Worm (Caenorhabditis elegans) whole organism, young adult: ENCODE data around the gene H04J21.1.

Experiments used
- B0035.1 ChIP-seq: sonication (generic microtip); optimal IDR thresholded peaks from 2 replicates; lab custom pipeline; 2016; ENCODE audit warnings: missing genetic modification characterization, mild to moderate bottlenecking, missing compliant biosample characterization, missing genotype, missing genetic modification reagents
- B0336.3 ChIP-seq: fragments of 200-800 bp; sonication (Bioruptor generic); IDR thresholded peaks from 2 replicates; pipeline ENCODE4 v1.3.6; 2022; ENCODE audit warnings: missing genetic modification characterization, missing compliant biosample characterization
- C17E4.6 ChIP-seq: fragments of 200-800 bp; sonication (Bioruptor generic); IDR thresholded peaks from 2 replicates; pipeline ENCODE4 v1.3.6; 2022; ENCODE audit warnings: missing genetic modification reagents, missing genetic modification characterization, missing compliant biosample characterization
- D2030.7 ChIP-seq: fragments of 200-800 bp; sonication (Bioruptor generic); IDR thresholded peaks from 2 replicates; pipeline ENCODE4 v1.3.6; 2022; ENCODE audit warnings: missing genetic modification reagents, missing genetic modification characterization, missing compliant biosample characterization
- F22D6.2 ChIP-seq: sonication (generic microtip); optimal IDR thresholded peaks from 2 replicates; lab custom pipeline; 2016; ENCODE audit warnings: mild to moderate bottlenecking, missing genetic modification characterization, missing compliant biosample characterization
- F23B12.7 ChIP-seq: sonication (generic microtip); optimal IDR thresholded peaks from 2 replicates; lab custom pipeline; 2017; ENCODE audit warnings: missing genetic modification characterization, mild to moderate bottlenecking, missing compliant biosample characterization, antibody characterized with exemption, moderate library complexity; ENCODE audit not compliant: insufficient read depth
- F49E8.2 ChIP-seq: sonication (generic microtip); optimal IDR thresholded peaks from 3 replicates; lab custom pipeline; 2017; ENCODE audit warnings: missing genetic modification characterization, mild to moderate bottlenecking, missing compliant biosample characterization, antibody characterized with exemption, moderate library complexity; ENCODE audit not compliant: insufficient read depth
- F55B11.4 ChIP-seq: sonication (generic microtip); optimal IDR thresholded peaks from 2 replicates; lab custom pipeline; 2016; ENCODE audit warnings: missing compliant biosample characterization, missing genetic modification characterization, borderline replicate concordance; ENCODE audit not compliant: insufficient read depth
- F57A8.1 ChIP-seq: fragments of 200-800 bp; sonication (Bioruptor generic); optimal IDR thresholded peaks from 2 replicates; lab custom pipeline; 2018; ENCODE audit warnings: mild to moderate bottlenecking, missing genetic modification characterization, moderate library complexity, missing compliant biosample characterization
- F57C9.4 ChIP-seq: sonication (generic microtip); optimal IDR thresholded peaks from 2 replicates; lab custom pipeline; 2017; ENCODE audit warnings: mild to moderate bottlenecking, missing genetic modification characterization, missing compliant biosample characterization
- Y67H2A.10 ChIP-seq: fragments of 200-800 bp; sonication (Bioruptor generic); conservative IDR thresholded peaks from 2 replicates; pipeline ENCODE4 v1.3.6; 2022; ENCODE audit warnings: missing genetic modification reagents, missing genetic modification characterization, missing compliant biosample characterization
- Y79H2A.3 ChIP-seq: fragments of 200-800 bp; sonication (Bioruptor generic); conservative IDR thresholded peaks from 2 replicates; pipeline ENCODE4 v1.3.6; 2022; ENCODE audit warnings: missing genetic modification reagents, missing genetic modification characterization, missing compliant biosample characterization
- ZK185.1 ChIP-seq: sonication (generic microtip); optimal IDR thresholded peaks from 2 replicates; lab custom pipeline; 2016; ENCODE audit warnings: mild to moderate bottlenecking, missing genetic modification characterization, missing compliant biosample characterization; ENCODE audit not compliant: poor library complexity, severe bottlenecking
- ama-1 ChIP-seq, 3 experiments: fragments of 150-350 bp in 1 of 3; sonication (generic microtip) in 2 of 3; optimal IDR thresholded peaks; 2 replicates each; lab custom pipeline; 2014 to 2018; ENCODE audit warnings: missing biosample characterization in 2 of 3, missing genetic modification characterization in 2 of 3, missing genetic modification reagents in 2 of 3
- aptf-2 ChIP-seq: fragments of 200-800 bp; sonication (Bioruptor generic); conservative IDR thresholded peaks from 2 replicates; pipeline ENCODE4 v1.3.6; 2022; ENCODE audit warnings: missing genetic modification reagents, missing genetic modification characterization, missing compliant biosample characterization
- ceh-40 ChIP-seq: fragments of 200-800 bp; sonication (Bioruptor generic); IDR thresholded peaks from 2 replicates; pipeline ENCODE4 v1.3.6; 2022; ENCODE audit warnings: missing genetic modification characterization, missing compliant biosample characterization
- ceh-79 ChIP-seq: sonication (generic microtip); optimal IDR thresholded peaks from 2 replicates; lab custom pipeline; 2017; ENCODE audit warnings: mild to moderate bottlenecking, missing genetic modification characterization, missing compliant biosample characterization
- chd-7 ChIP-seq: sonication (generic microtip); optimal IDR thresholded peaks from 2 replicates; lab custom pipeline; 2016; ENCODE audit warnings: mild to moderate bottlenecking, missing genetic modification characterization, moderate library complexity, missing compliant biosample characterization
- die-1 ChIP-seq: sonication (generic microtip); optimal IDR thresholded peaks from 2 replicates; lab custom pipeline; 2016; ENCODE audit warnings: missing genotype, mild to moderate bottlenecking, missing genetic modification characterization, missing compliant biosample characterization
- efl-1 ChIP-seq: fragments of 150-350 bp; optimal IDR thresholded peaks from 2 replicates; lab custom pipeline; 2014; ENCODE audit warnings: missing biosample characterization, missing genetic modification reagents, missing genetic modification characterization
- egl-44 ChIP-seq: fragments of 200-800 bp; sonication (Bioruptor generic); IDR thresholded peaks from 2 replicates; pipeline ENCODE4 v1.3.6; 2022; ENCODE audit warnings: missing genetic modification reagents, missing genetic modification characterization, missing compliant biosample characterization
- egrh-3 ChIP-seq: fragments of 200-800 bp; sonication (Bioruptor generic); IDR thresholded peaks from 2 replicates; pipeline ENCODE4 v1.3.6; 2022; ENCODE audit warnings: missing genetic modification reagents, missing genetic modification characterization, missing compliant biosample characterization
- him-1 ChIP-seq: sonication (generic microtip); optimal IDR thresholded peaks from 2 replicates; lab custom pipeline; 2016; ENCODE audit warnings: missing genotype, missing genetic modification reagents, missing genetic modification characterization, missing compliant biosample characterization
- hlh-12 ChIP-seq: sonication (generic microtip); optimal IDR thresholded peaks from 2 replicates; lab custom pipeline; 2016; ENCODE audit warnings: missing genetic modification characterization, missing compliant biosample characterization
- lin-54 ChIP-seq: fragments of 200-800 bp; sonication (Bioruptor generic); optimal IDR thresholded peaks from 2 replicates; lab custom pipeline; 2018; ENCODE audit warnings: mild to moderate bottlenecking, missing genetic modification characterization, missing compliant biosample characterization
- lir-1 ChIP-seq: fragments of 200-800 bp; sonication (Bioruptor generic); conservative IDR thresholded peaks from 2 replicates; pipeline ENCODE4 v1.3.6; 2022; ENCODE audit warnings: missing genetic modification reagents, missing genetic modification characterization, missing compliant biosample characterization
- lsl-1 ChIP-seq: fragments of 200-800 bp; sonication (Bioruptor generic); optimal IDR thresholded peaks from 2 replicates; lab custom pipeline; 2018; ENCODE audit warnings: mild to moderate bottlenecking, missing genetic modification characterization, moderate library complexity, missing compliant biosample characterization
- lsy-27 ChIP-seq: sonication (generic microtip); optimal IDR thresholded peaks from 2 replicates; lab custom pipeline; 2017; ENCODE audit warnings: missing genetic modification characterization, mild to moderate bottlenecking, missing compliant biosample characterization, antibody characterized with exemption, missing genotype, borderline replicate concordance; ENCODE audit not compliant: insufficient read depth
- madf-10 ChIP-seq: sonication (generic microtip); optimal IDR thresholded peaks from 2 replicates; lab custom pipeline; 2016; ENCODE audit warnings: mild to moderate bottlenecking, missing genetic modification characterization, missing compliant biosample characterization
- nfya-1 ChIP-seq: sonication (generic microtip); optimal IDR thresholded peaks from 2 replicates; lab custom pipeline; 2017; ENCODE audit warnings: antibody characterized with exemption, missing compliant biosample characterization, missing genetic modification characterization, borderline replicate concordance; ENCODE audit not compliant: insufficient read depth
- nfya-2 ChIP-seq: fragments of 200-800 bp; sonication (Bioruptor generic); IDR thresholded peaks from 2 replicates; pipeline ENCODE4 v1.3.6; 2022; ENCODE audit warnings: missing genetic modification reagents, missing genetic modification characterization, missing compliant biosample characterization
- nhr-27 ChIP-seq: fragments of 200-800 bp; sonication (Bioruptor generic); optimal IDR thresholded peaks from 2 replicates; lab custom pipeline; 2018; ENCODE audit warnings: mild to moderate bottlenecking, missing genetic modification characterization, moderate library complexity, missing compliant biosample characterization
- nhr-90 ChIP-seq: sonication (generic microtip); optimal IDR thresholded peaks from 2 replicates; lab custom pipeline; 2016; ENCODE audit warnings: missing genotype, mild to moderate bottlenecking, missing genetic modification characterization, missing compliant biosample characterization
- pbrm-1 ChIP-seq: fragments of 200-800 bp; sonication (Bioruptor generic); IDR thresholded peaks from 2 replicates; pipeline ENCODE4 v1.3.6; 2022; ENCODE audit warnings: missing genetic modification reagents, missing genetic modification characterization, missing compliant biosample characterization
- rec-8 ChIP-seq, 2 experiments: sonication (generic microtip); optimal IDR thresholded peaks; 2 replicates each; lab custom pipeline; 2016; ENCODE audit warnings: mild to moderate bottlenecking in 2 of 2, missing genetic modification characterization in 2 of 2, missing genetic modification reagents in 2 of 2, missing genotype in 2 of 2, missing biosample characterization in 1 of 2, missing compliant biosample characterization in 1 of 2, moderate library complexity in 1 of 2
- snpc-3.4 ChIP-seq: sonication (generic microtip); optimal IDR thresholded peaks from 2 replicates; lab custom pipeline; 2017; ENCODE audit warnings: missing genetic modification characterization, mild to moderate bottlenecking, missing compliant biosample characterization, antibody characterized with exemption, moderate library complexity, missing genotype, missing genetic modification reagents
- snpc-4 ChIP-seq, 5 experiments: fragments of 150-350 bp in 1 of 5; sonication (generic microtip) in 4 of 5; optimal IDR thresholded peaks; 2 replicates each; lab custom pipeline; 2014 to 2018; ENCODE audit warnings: missing genetic modification characterization in 5 of 5, missing biosample characterization in 3 of 5, antibody characterized with exemption in 2 of 5, mild to moderate bottlenecking in 2 of 5, missing compliant biosample characterization in 2 of 5, missing genotype in 2 of 5, moderate library complexity in 2 of 5, missing genetic modification reagents in 1 of 5
- sptf-2 ChIP-seq: fragments of 200-800 bp; sonication (Bioruptor generic); optimal IDR thresholded peaks from 2 replicates; lab custom pipeline; 2018; ENCODE audit warnings: mild to moderate bottlenecking, missing genetic modification characterization, missing compliant biosample characterization
- unc-130 ChIP-seq: sonication (generic microtip); optimal IDR thresholded peaks from 2 replicates; lab custom pipeline; 2016; ENCODE audit warnings: missing genetic modification reagents, missing genetic modification characterization, missing compliant biosample characterization
- unc-62 ChIP-seq: fragments of 150-350 bp; optimal IDR thresholded peaks from 2 replicates; lab custom pipeline; 2014; ENCODE audit warnings: missing biosample characterization, missing genetic modification reagents, missing genetic modification characterization
- zfh-2 ChIP-seq: fragments of 200-800 bp; sonication (Bioruptor generic); conservative IDR thresholded peaks from 2 replicates; pipeline ENCODE4 v1.3.6; 2022; ENCODE audit warnings: missing genetic modification reagents, missing genetic modification characterization, missing compliant biosample characterization
- ztf-22 ChIP-seq: fragments of 200-800 bp; sonication (Bioruptor generic); optimal IDR thresholded peaks from 2 replicates; lab custom pipeline; 2018; ENCODE audit warnings: mild to moderate bottlenecking, missing genetic modification characterization, moderate library complexity, missing compliant biosample characterization
- ztf-26 ChIP-seq: sonication (generic microtip); optimal IDR thresholded peaks from 2 replicates; lab custom pipeline; 2017; ENCODE audit warnings: missing genetic modification characterization, missing compliant biosample characterization
- ztf-3 ChIP-seq: fragments of 200-800 bp; sonication (Bioruptor generic); optimal IDR thresholded peaks from 2 replicates; lab custom pipeline; 2018; ENCODE audit warnings: mild to moderate bottlenecking, missing genetic modification characterization, missing compliant biosample characterization
- ztf-6 ChIP-seq: fragments of 200-800 bp; sonication (Bioruptor generic); IDR thresholded peaks from 2 replicates; pipeline ENCODE4 v1.3.6; 2022; ENCODE audit warnings: missing genetic modification reagents, missing genetic modification characterization, missing compliant biosample characterization

Gene H04J21.1

ce11 chrIII:2386483-2386882, 14.7 kb upstream of the H04J21.1 start, which contains the start of gene H14E04.3:
H14E04.3 (minus strand) TSS chrIII:2386583.
- TF ChIP-seq F22D6.2 (tag; lab: Kevin White, UChicago) = no peak
- no peak for TF ChIP-seq ztf-3
- no peak for TF ChIP-seq ztf-26 (tag; lab: Kevin White, UChicago)
- no peak for TF ChIP-seq rec-8 (tag; optimal IDR thresholded peaks at IDR 0.05; lab: Kevin White, UChicago)
- TF ChIP-seq F57A8.1 (GFP tag; lab: Kevin White, UChicago) = no peak
- no peak for TF ChIP-seq Y67H2A.10 (GFP tag; lab: Robert Waterston, UW)
- no peak for TF ChIP-seq D2030.7 (GFP tag; lab: Robert Waterston, UW)
- TF ChIP-seq unc-62 (GFP tag; lab: Kevin White, UChicago) = no peak
- no peak for TF ChIP-seq madf-10
- no peak for TF ChIP-seq lin-54 (GFP tag; lab: Kevin White, UChicago)
- TF ChIP-seq C17E4.6 (GFP tag; lab: Robert Waterston, UW) = no peak
- TF ChIP-seq snpc-3.4 (tag; lab: Kevin White, UChicago) = no peak
- no peak for TF ChIP-seq egrh-3 (GFP tag; lab: Robert Waterston, UW)
- no peak for TF ChIP-seq egl-44
- TF ChIP-seq nfya-1 (tag; lab: Kevin White, UChicago) = no peak

ce11 chrIII:2384364-2384763, 12.6 kb upstream of the H04J21.1 start:
- TF ChIP-seq him-1 (tag; lab: Kevin White, UChicago) (no peak), Y79H2A.3 (GFP tag; lab: Robert Waterston, UW) (no peak), F23B12.7 (tag; lab: Kevin White, UChicago) (no peak), nhr-90 (tag; lab: Kevin White, UChicago) (no peak), snpc-4 (GFP tag; optimal IDR thresholded peaks at IDR 0.05; lab: Kevin White, UChicago) (no peak), snpc-4 (tag; optimal IDR thresholded peaks at IDR 0.05; lab: Kevin White, UChicago) (no peak), rec-8 (tag; optimal IDR thresholded peaks at IDR 0.05; lab: Kevin White, UChicago) (no peak), chd-7 (no peak), ztf-6 (GFP tag; lab: Robert Waterston, UW) (no peak), nfya-2 (GFP tag; lab: Robert Waterston, UW) (no peak), B0035.1 (no peak), unc-130 (no peak), F55B11.4 (no peak), ztf-22 (GFP tag; lab: Kevin White, UChicago) (no peak), aptf-2 (GFP tag; lab: Robert Waterston, UW) (no peak), zfh-2 (GFP tag; lab: Robert Waterston, UW) (no peak), hlh-12 (tag; lab: Kevin White, UChicago) (no peak)

- TF ChIP-seq snpc-4 (GFP tag; optimal IDR thresholded peaks at IDR 0.05; lab: Kevin White, UChicago) (no peak), snpc-4 (tag; optimal IDR thresholded peaks at IDR 0.05; lab: Kevin White, UChicago) (peak in 1 of 4 experiments; percentile 53), F57C9.4 (tag; lab: Kevin White, UChicago) (no peak), ceh-79 (tag; lab: Kevin White, UChicago) (no peak), die-1 (no peak), ama-1 (optimal IDR thresholded peaks at IDR 0.05; lab: Kevin White, UChicago) (no peak), ama-1 (GFP tag; optimal IDR thresholded peaks at IDR 0.05; lab: Kevin White, UChicago) (no peak), lsy-27 (tag; lab: Kevin White, UChicago) (no peak), ceh-40 (GFP tag; lab: Robert Waterston, UW) (no peak), ZK185.1 (tag; lab: Kevin White, UChicago) (no peak), B0336.3 (GFP tag; lab: Robert Waterston, UW) (no peak), lsl-1 (GFP tag; lab: Kevin White, UChicago) (peak; percentile 59), efl-1 (GFP tag; lab: Kevin White, UChicago) (peak; percentile 92), nhr-27 (tag; lab: Kevin White, UChicago) (no peak), pbrm-1 (0 out of 2 replicates have a peak, but pooled peaks have one; percentile 18), F49E8.2 (tag; lab: Kevin White, UChicago) (no peak), sptf-2 (no peak), lir-1 (GFP tag; lab: Robert Waterston, UW) (no peak)
Measured at ce11 chrIII:2375918-2376317, 4.2 kb upstream of the H04J21.1 start, which contains the start of gene H14E04.2. H14E04.2 (plus strand) TSS chrIII:2376193.
